Fruit fly (Drosophila melanogaster): ENCODE measurements around the gene ninaC.

dm6 chr2L:7410609-7411008, 33.1 kb downstream of the ninaC start, which contains the start of gene CG15818:
- no peak for TF ChIP-seq CG17806 (tag; optimal IDR thresholded peaks at IDR 0.05)
- no peak for TF ChIP-seq Ets98B (GFP tag; IDR thresholded peaks at IDR 0.05)
- TF ChIP-seq rn (GFP tag; IDR thresholded peaks at IDR 0.05), result no peak
- TF ChIP-seq CG9948 (tag; optimal IDR thresholded peaks at IDR 0.05), result no peak
- no peak for TF ChIP-seq CG32121 (GFP tag; IDR thresholded peaks at IDR 0.05)
- no peak for TF ChIP-seq CG14655 (GFP tag; optimal IDR thresholded peaks at IDR 0.05)
- TF ChIP-seq gl (tag; optimal IDR thresholded peaks at IDR 0.05), result no peak
- TF ChIP-seq CG34367 (tag; optimal IDR thresholded peaks at IDR 0.05), result no peak
- TF ChIP-seq CG15710 (tag; optimal IDR thresholded peaks at IDR 0.05), result no peak
- no peak for TF ChIP-seq Snoo (tag; optimal IDR thresholded peaks at IDR 0.05)
- TF ChIP-seq CG4496 (GFP tag; IDR thresholded peaks at IDR 0.05), result no peak
- TF ChIP-seq CG8301 (tag; optimal IDR thresholded peaks at IDR 0.05), result no peak
- TF ChIP-seq fd96Ca (GFP tag; IDR thresholded peaks at IDR 0.05), result no peak
- TF ChIP-seq CG13204 (GFP tag; optimal IDR thresholded peaks at IDR 0.05), result no peak
